Fruit fly (Drosophila melanogaster): ENCODE measurements around the gene run.

dm6 chrX:20717461-20717860 is 27.0 kb downstream of the run start:
- TF ChIP-seq EcR (GFP tag; optimal IDR thresholded peaks at IDR 0.05) = no peak
- no peak for TF ChIP-seq usp (GFP tag; optimal IDR thresholded peaks at IDR 0.05)
- no peak for TF ChIP-seq pan (optimal IDR thresholded peaks at IDR 0.05)
- no peak for TF ChIP-seq CG8478 (optimal IDR thresholded peaks at IDR 0.05)
